Worm (Caenorhabditis elegans) whole organism, late embryonic: Measurements from ENCODE around the gene Y9C2UA.1.

ENCODE experiments used
- F13H6.1 ChIP-seq: sonication (generic microtip); optimal IDR thresholded peaks from 2 replicates; lab custom pipeline; 2016; ENCODE audit warnings: missing genetic modification characterization, missing compliant biosample characterization
- ceh-48 ChIP-seq: sonication (generic microtip); optimal IDR thresholded peaks from 2 replicates; lab custom pipeline; 2016; ENCODE audit warnings: missing genetic modification characterization, inconsistent platforms, missing compliant biosample characterization

- TF ChIP-seq F13H6.1 (tag; lab: Kevin White, UChicago) (no peak), ceh-48 (tag; lab: Kevin White, UChicago) (no peak)
These were observed 37.1 kb downstream of the Y9C2UA.1 start for ce11 chrII:9176523-9176922.
